Fruit fly (Drosophila melanogaster) whole organism, prepupa: Measurements from ENCODE around the gene Ns1.

ENCODE experiments used
- CG10631 ChIP-seq: fragments of 200-800 bp; sonication (Bioruptor generic); optimal IDR thresholded peaks from 2 replicates; lab custom pipeline; 2016; ENCODE audit warnings: missing biosample characterization, missing genetic modification characterization
- CG10669 ChIP-seq: fragments of 200-800 bp; sonication (Bioruptor generic); optimal IDR thresholded peaks from 3 replicates; lab custom pipeline; 2018; ENCODE audit warnings: missing biosample characterization, mild to moderate bottlenecking, missing genetic modification characterization, moderate library complexity
- CG11762 ChIP-seq: fragments of 200-800 bp; sonication (Bioruptor generic); optimal IDR thresholded peaks from 3 replicates; lab custom pipeline; 2016; ENCODE audit warnings: missing biosample characterization, missing genetic modification characterization; ENCODE audit not compliant: insufficient read depth
- CG15336 ChIP-seq: fragments of 200-800 bp; sonication (Bioruptor generic); IDR thresholded peaks from 2 replicates; pipeline ENCODE4 v1.3.6; 2022; ENCODE audit warnings: missing biosample characterization, missing genetic modification characterization
- CG1621 ChIP-seq: fragments of 200-800 bp; sonication (Bioruptor generic); optimal IDR thresholded peaks from 3 replicates; lab custom pipeline; 2018; ENCODE audit warnings: missing biosample characterization, mild to moderate bottlenecking, missing genetic modification characterization
- CG3032 ChIP-seq: fragments of 200-800 bp; optimal IDR thresholded peaks from 2 replicates; lab custom pipeline; 2019; ENCODE audit warnings: missing biosample characterization, mild to moderate bottlenecking, missing genetic modification characterization, moderate library complexity
- CG32006 ChIP-seq: fragments of 200-800 bp; sonication (Bioruptor generic); optimal IDR thresholded peaks from 3 replicates; lab custom pipeline; 2017; ENCODE audit warnings: missing biosample characterization, mild to moderate bottlenecking, missing genetic modification characterization
- CG3919 ChIP-seq: fragments of 200-800 bp; sonication (Bioruptor generic); optimal IDR thresholded peaks from 3 replicates; lab custom pipeline; 2016; ENCODE audit warnings: missing biosample characterization, missing genetic modification characterization
- CG6163 ChIP-seq: fragments of 200-800 bp; sonication (Bioruptor generic); IDR thresholded peaks from 3 replicates; pipeline ENCODE4 v1.3.6; 2022; ENCODE audit warnings: missing biosample characterization, missing genetic modification characterization
- CG6792 ChIP-seq: fragments of 200-800 bp; sonication (Bioruptor generic); optimal IDR thresholded peaks from 3 replicates; lab custom pipeline; 2016; ENCODE audit warnings: missing biosample characterization, missing genetic modification characterization
- CG6808 ChIP-seq: fragments of 200-800 bp; sonication (Bioruptor generic); optimal IDR thresholded peaks from 3 replicates; lab custom pipeline; 2017; ENCODE audit warnings: missing biosample characterization, missing genetic modification characterization, mild to moderate bottlenecking, moderate library complexity, missing genetic modification reagents
- CG7368 ChIP-seq: fragments of 200-800 bp; sonication (Bioruptor generic); optimal IDR thresholded peaks from 3 replicates; lab custom pipeline; 2016; ENCODE audit warnings: missing biosample characterization, missing genetic modification characterization
- CG8119 ChIP-seq: fragments of 200-800 bp; sonication (Bioruptor generic); IDR thresholded peaks from 3 replicates; pipeline ENCODE4 v1.3.6; 2022; ENCODE audit warnings: missing biosample characterization, missing genetic modification characterization
- CG8319 ChIP-seq: fragments of 200-800 bp; sonication (Bioruptor generic); optimal IDR thresholded peaks from 3 replicates; lab custom pipeline; 2016; ENCODE audit warnings: missing biosample characterization, missing genetic modification characterization
- CG9139 ChIP-seq: fragments of 200-800 bp; sonication (Bioruptor generic); optimal IDR thresholded peaks from 3 replicates; lab custom pipeline; 2017; ENCODE audit warnings: missing biosample characterization, mild to moderate bottlenecking, missing genetic modification characterization
- Eip93F ChIP-seq: fragments of 200-800 bp; sonication (Bioruptor generic); optimal IDR thresholded peaks from 2 replicates; lab custom pipeline; 2016; ENCODE audit warnings: missing biosample characterization, mild to moderate bottlenecking, missing genetic modification characterization
- Ets21C ChIP-seq: fragments of 200-800 bp; sonication (Bioruptor generic); optimal IDR thresholded peaks from 3 replicates; lab custom pipeline; 2016; ENCODE audit warnings: missing biosample characterization, missing genetic modification characterization
- Ets96B ChIP-seq: fragments of 200-800 bp; optimal IDR thresholded peaks from 2 replicates; lab custom pipeline; 2019; ENCODE audit warnings: missing biosample characterization, mild to moderate bottlenecking, missing genetic modification characterization, moderate library complexity
- Gug ChIP-seq: fragments of 200-800 bp; sonication (Bioruptor generic); IDR thresholded peaks from 2 replicates; pipeline ENCODE4 v1.3.6; 2022; ENCODE audit warnings: missing biosample characterization, missing genetic modification characterization
- Hr4 ChIP-seq: fragments of 200-800 bp; sonication (Bioruptor generic); optimal IDR thresholded peaks from 3 replicates; lab custom pipeline; 2016; ENCODE audit warnings: missing biosample characterization, missing genetic modification characterization
- Smox ChIP-seq: fragments of 200-800 bp; sonication (Bioruptor generic); optimal IDR thresholded peaks from 3 replicates; lab custom pipeline; 2016; ENCODE audit warnings: missing biosample characterization, missing genetic modification characterization
- Sox14 ChIP-seq: fragments of 200-800 bp; sonication (Bioruptor generic); optimal IDR thresholded peaks from 3 replicates; lab custom pipeline; 2016; ENCODE audit warnings: missing biosample characterization, missing genetic modification characterization
- Sox15 ChIP-seq: fragments of 200-800 bp; sonication (Bioruptor generic); optimal IDR thresholded peaks from 3 replicates; lab custom pipeline; 2016; ENCODE audit warnings: missing biosample characterization, missing genetic modification characterization
- cyc ChIP-seq: fragments of 200-800 bp; sonication (Bioruptor generic); optimal IDR thresholded peaks from 3 replicates; lab custom pipeline; 2016; ENCODE audit warnings: missing biosample characterization, missing genetic modification characterization
- eg ChIP-seq: fragments of 200-800 bp; sonication (Bioruptor generic); IDR thresholded peaks from 3 replicates; pipeline ENCODE4 v1.3.6; 2022; ENCODE audit warnings: missing biosample characterization, missing genetic modification characterization
- fd59A ChIP-seq: fragments of 200-800 bp; sonication (Bioruptor generic); optimal IDR thresholded peaks from 2 replicates; lab custom pipeline; 2017; ENCODE audit warnings: missing biosample characterization, mild to moderate bottlenecking, missing genetic modification characterization, missing genetic modification reagents
- fkh ChIP-seq: fragments of 200-800 bp; sonication (Bioruptor generic); optimal IDR thresholded peaks from 3 replicates; lab custom pipeline; 2017; ENCODE audit warnings: missing biosample characterization, mild to moderate bottlenecking, missing genetic modification characterization, moderate library complexity
- net ChIP-seq: fragments of 200-800 bp; sonication (Bioruptor generic); optimal IDR thresholded peaks from 3 replicates; lab custom pipeline; 2016; ENCODE audit warnings: missing biosample characterization, missing genetic modification characterization
- pdm3 ChIP-seq: fragments of 200-800 bp; sonication (Bioruptor generic); optimal IDR thresholded peaks from 3 replicates; lab custom pipeline; 2016; ENCODE audit warnings: missing biosample characterization, missing genetic modification characterization
- ss ChIP-seq, 2 experiments: fragments of 200-800 bp; sonication (Bioruptor generic); optimal IDR thresholded peaks; 2 replicates in 1 of 2; 3 replicates in 1 of 2; lab custom pipeline; 2017 to 2018; ENCODE audit warnings: mild to moderate bottlenecking in 2 of 2, missing biosample characterization in 2 of 2, missing genetic modification characterization in 2 of 2, moderate library complexity in 1 of 2
- topi ChIP-seq: fragments of 200-800 bp; sonication (Bioruptor generic); optimal IDR thresholded peaks from 3 replicates; lab custom pipeline; 2016; ENCODE audit warnings: missing biosample characterization, missing genetic modification characterization
- vri ChIP-seq: fragments of 200-800 bp; sonication (Bioruptor generic); optimal IDR thresholded peaks from 3 replicates; lab custom pipeline; 2016; ENCODE audit warnings: missing biosample characterization, mild to moderate bottlenecking, missing genetic modification characterization

Gene Ns1

DNA sequence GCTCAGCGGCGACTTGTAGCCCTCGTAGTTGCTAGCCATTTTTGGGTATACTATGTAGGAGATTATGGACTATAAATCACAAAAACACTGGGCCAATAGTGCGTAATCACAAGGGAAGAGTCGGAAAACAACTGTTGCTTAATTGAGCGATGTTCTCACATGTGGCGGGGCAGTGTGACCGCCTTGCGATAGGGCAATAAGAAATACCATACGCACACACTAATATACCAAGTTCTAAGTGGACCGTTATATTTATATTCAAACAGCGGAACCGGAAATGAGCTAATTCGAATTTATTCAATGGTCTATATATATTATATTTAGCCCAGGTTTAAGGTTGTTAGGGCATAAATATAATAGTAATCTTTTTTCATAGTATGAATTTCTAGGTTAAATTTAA is 51.5 kb downstream of the Ns1 start, which contains the start of gene Adsl (continued):
- TF ChIP-seq fd59A (GFP tag; lab: Kevin White, UChicago) = no peak
- TF ChIP-seq fkh (GFP tag; lab: Kevin White, UChicago) = no peak
- TF ChIP-seq pdm3 = peak; percentile 46
- no peak for TF ChIP-seq Ets96B (tag; lab: Kevin White, UChicago)
- TF ChIP-seq Ets21C = no peak
- no peak for TF ChIP-seq Sox15 (GFP tag; lab: Kevin White, UChicago)
- TF ChIP-seq CG10669 (GFP tag; lab: Kevin White, UChicago) = peak; percentile 30
- TF ChIP-seq CG11762 (GFP tag; lab: Kevin White, UChicago) = peak; percentile 31
- TF ChIP-seq CG15336 (GFP tag; lab: Robert Waterston, UW) = no peak
- TF ChIP-seq ss (GFP tag; optimal IDR thresholded peaks at IDR 0.05; lab: Kevin White, UChicago) = no peak
- TF ChIP-seq vri (GFP tag; lab: Kevin White, UChicago) = no peak
- TF ChIP-seq eg (GFP tag; lab: Robert Waterston, UW) = peak; percentile 31; the same call in 1 of the 3 replicates
- TF ChIP-seq CG6163 (GFP tag; lab: Robert Waterston, UW) = peak; percentile 45; the same call in 1 of the 3 replicates
- no peak for TF ChIP-seq CG3032
- no peak for TF ChIP-seq CG8119 (GFP tag; lab: Robert Waterston, UW)
- peak; percentile 16 for TF ChIP-seq cyc (GFP tag; lab: Kevin White, UChicago)
- TF ChIP-seq CG1621 = peak; percentile 56
- peak; percentile 56 for TF ChIP-seq CG6808 (GFP tag; lab: Kevin White, UChicago)
- TF ChIP-seq CG8319 (GFP tag; lab: Kevin White, UChicago) = peak; percentile 28
- no peak for TF ChIP-seq Hr4 (GFP tag; lab: Kevin White, UChicago)
- TF ChIP-seq Sox14 = peak; percentile 18
- peak; percentile 38 for TF ChIP-seq CG6792 (GFP tag; lab: Kevin White, UChicago)
- TF ChIP-seq CG32006 (GFP tag; lab: Kevin White, UChicago) = no peak
- TF ChIP-seq Smox (GFP tag; lab: Kevin White, UChicago) = no peak
- no peak for TF ChIP-seq CG10631 (GFP tag; lab: Kevin White, UChicago)
- TF ChIP-seq CG3919 (GFP tag; lab: Kevin White, UChicago) = peak; percentile 69
- TF ChIP-seq topi = peak; percentile 60
- TF ChIP-seq net = peak; percentile 65
- peak; percentile 34 for TF ChIP-seq CG9139 (GFP tag; lab: Kevin White, UChicago)
- TF ChIP-seq Gug (GFP tag; lab: Robert Waterston, UW) = no peak
- TF ChIP-seq Eip93F = no peak
- TF ChIP-seq CG7368 (GFP tag; lab: Kevin White, UChicago) = peak; percentile 26
